Fruit fly (Drosophila melanogaster) whole organism, wandering third instar larva: ENCODE measurements around the gene trr.

ENCODE experiments used
- Abd-B ChIP-seq: fragments of >200 bp; optimal IDR thresholded peaks from 2 replicates; lab custom pipeline; 2017; ENCODE audit warnings: missing biosample characterization, missing genetic modification characterization
- CG32264 ChIP-seq: fragments of 200-800 bp; sonication (Bioruptor generic); optimal IDR thresholded peaks from 2 replicates; lab custom pipeline; 2016; ENCODE audit warnings: missing biosample characterization, missing genetic modification characterization
- CG9705 ChIP-seq: fragments of 200-800 bp; sonication (Bioruptor generic); optimal IDR thresholded peaks from 2 replicates; lab custom pipeline; 2018; ENCODE audit warnings: missing biosample characterization, mild to moderate bottlenecking, missing genetic modification characterization
- CrebA ChIP-seq: fragments of 200-800 bp; sonication (Bioruptor generic); optimal IDR thresholded peaks from 2 replicates; lab custom pipeline; 2016; ENCODE audit warnings: missing biosample characterization, mild to moderate bottlenecking, missing genetic modification characterization, borderline replicate concordance
- Dfd ChIP-seq: fragments of >200 bp; optimal IDR thresholded peaks from 2 replicates; lab custom pipeline; 2017; ENCODE audit warnings: missing biosample characterization, missing genetic modification characterization
- GATAd ChIP-seq: sonication (Bioruptor generic); optimal IDR thresholded peaks from 2 replicates; lab custom pipeline; 2016; ENCODE audit warnings: missing biosample characterization, missing genetic modification characterization
- HLH106 ChIP-seq: fragments of 200-800 bp; optimal IDR thresholded peaks from 3 replicates; lab custom pipeline; 2019; ENCODE audit warnings: missing biosample characterization, mild to moderate bottlenecking, missing genetic modification characterization, moderate library complexity
- Hnf4 ChIP-seq: fragments of 200-800 bp; sonication (Bioruptor generic); optimal IDR thresholded peaks from 2 replicates; lab custom pipeline; 2016; ENCODE audit warnings: missing biosample characterization, mild to moderate bottlenecking, missing genetic modification characterization
- Hr78 ChIP-seq: fragments of >200 bp; optimal IDR thresholded peaks from 2 replicates; lab custom pipeline; 2017; ENCODE audit warnings: missing biosample characterization, missing genetic modification characterization
- Hr83 ChIP-seq: fragments of 200-300 bp; sonication (Bioruptor generic); optimal IDR thresholded peaks from 2 replicates; lab custom pipeline; 2016; ENCODE audit warnings: missing biosample characterization, mild to moderate bottlenecking, missing genetic modification characterization, moderate library complexity; ENCODE audit not compliant: poor library complexity, severe bottlenecking
- Jra ChIP-seq: sonication (Bioruptor generic); optimal IDR thresholded peaks from 2 replicates; lab custom pipeline; 2016; ENCODE audit warnings: missing biosample characterization, missing genetic modification characterization
- Mio ChIP-seq: sonication (Bioruptor generic); optimal IDR thresholded peaks from 2 replicates; lab custom pipeline; 2016; ENCODE audit warnings: missing biosample characterization, missing genetic modification characterization
- N ChIP-seq: fragments of >200 bp; optimal IDR thresholded peaks from 2 replicates; lab custom pipeline; 2018; ENCODE audit warnings: missing biosample characterization, missing external identifiers, missing genetic modification characterization
- OdsH ChIP-seq: fragments of 200-800 bp; sonication (Bioruptor generic); optimal IDR thresholded peaks from 2 replicates; lab custom pipeline; 2016; ENCODE audit warnings: missing biosample characterization, mild to moderate bottlenecking, missing genetic modification characterization
- Rel ChIP-seq, 2 experiments: fragments of 200-800 bp; sonication (Bioruptor generic) in 1 of 2; optimal IDR thresholded peaks; 2 replicates in 1 of 2; 3 replicates in 1 of 2; lab custom pipeline; 2016 to 2019; ENCODE audit warnings: mild to moderate bottlenecking in 2 of 2, missing biosample characterization in 2 of 2, missing genetic modification characterization in 2 of 2, moderate library complexity in 1 of 2
- Sp1 ChIP-seq: fragments of 200-800 bp; sonication (Bioruptor generic); optimal IDR thresholded peaks from 3 replicates; lab custom pipeline; 2019; ENCODE audit warnings: missing biosample characterization, mild to moderate bottlenecking, missing genetic modification characterization, moderate library complexity
- Vsx2 ChIP-seq: fragments of 200-300, 225-300 bp; sonication (Bioruptor generic); optimal IDR thresholded peaks from 2 replicates; lab custom pipeline; 2018; ENCODE audit warnings: missing biosample characterization, missing genetic modification characterization; ENCODE audit not compliant: partially characterized antibody
- br ChIP-seq: fragments of 200-800 bp; sonication (Bioruptor generic); optimal IDR thresholded peaks from 2 replicates; lab custom pipeline; 2016; ENCODE audit warnings: missing biosample characterization, missing genetic modification characterization
- brk ChIP-seq: fragments of 200-800 bp; sonication (Bioruptor generic); optimal IDR thresholded peaks from 2 replicates; lab custom pipeline; 2016; ENCODE audit warnings: missing biosample characterization, mild to moderate bottlenecking, missing genetic modification characterization
- ey ChIP-seq: fragments of 200-800 bp; sonication (Bioruptor generic); optimal IDR thresholded peaks from 2 replicates; lab custom pipeline; 2016; ENCODE audit warnings: missing biosample characterization, missing genetic modification characterization
- foxo ChIP-seq, 2 experiments: fragments of 200-800 bp; sonication (Bioruptor generic); optimal IDR thresholded peaks; 2 replicates in 1 of 2; 3 replicates in 1 of 2; lab custom pipeline; 2016 to 2017; ENCODE audit warnings: missing biosample characterization in 2 of 2, missing genetic modification characterization in 2 of 2
- fru ChIP-seq: fragments of 200-800 bp; sonication (Bioruptor generic); optimal IDR thresholded peaks from 3 replicates; lab custom pipeline; 2016; ENCODE audit warnings: missing biosample characterization, mild to moderate bottlenecking, missing genetic modification characterization
- h ChIP-seq: fragments of 200-800 bp; sonication (Bioruptor generic); optimal IDR thresholded peaks from 3 replicates; lab custom pipeline; 2016; ENCODE audit warnings: missing biosample characterization, mild to moderate bottlenecking, missing genetic modification characterization
- jim ChIP-seq: fragments of 175-275, 200-325 bp; sonication (Bioruptor generic); optimal IDR thresholded peaks from 2 replicates; lab custom pipeline; 2016; ENCODE audit warnings: missing biosample characterization, mild to moderate bottlenecking, missing genetic modification characterization
- lola ChIP-seq: fragments of >200 bp; optimal IDR thresholded peaks from 2 replicates; lab custom pipeline; 2017; ENCODE audit warnings: missing biosample characterization, missing genetic modification characterization
- pan ChIP-seq: fragments of >200 bp; optimal IDR thresholded peaks from 2 replicates; lab custom pipeline; 2017
- psq ChIP-seq: fragments of 200-800 bp; sonication (Bioruptor generic); optimal IDR thresholded peaks from 3 replicates; lab custom pipeline; 2017; ENCODE audit warnings: missing biosample characterization, mild to moderate bottlenecking, missing genetic modification characterization, moderate library complexity
- rgr ChIP-seq: fragments of 200-800 bp; sonication (Bioruptor generic); optimal IDR thresholded peaks from 3 replicates; lab custom pipeline; 2016; ENCODE audit warnings: missing biosample characterization, mild to moderate bottlenecking, missing genetic modification characterization
- sage ChIP-seq: fragments of 200-800 bp; sonication (Bioruptor generic); optimal IDR thresholded peaks from 2 replicates; lab custom pipeline; 2016; ENCODE audit warnings: missing biosample characterization, mild to moderate bottlenecking, missing genetic modification characterization
- sv ChIP-seq: fragments of 200-800 bp; sonication (Bioruptor generic); optimal IDR thresholded peaks from 3 replicates; lab custom pipeline; 2016; ENCODE audit warnings: missing biosample characterization, missing genetic modification characterization
- usp ChIP-seq: fragments of >200 bp; optimal IDR thresholded peaks from 2 replicates; lab custom pipeline; 2017; ENCODE audit warnings: missing biosample characterization, missing genetic modification characterization
- woc ChIP-seq: sonication (Bioruptor generic); optimal IDR thresholded peaks from 2 replicates; lab custom pipeline; 2016; ENCODE audit warnings: missing biosample characterization, mild to moderate bottlenecking, missing genetic modification characterization

Gene trr

DNA sequence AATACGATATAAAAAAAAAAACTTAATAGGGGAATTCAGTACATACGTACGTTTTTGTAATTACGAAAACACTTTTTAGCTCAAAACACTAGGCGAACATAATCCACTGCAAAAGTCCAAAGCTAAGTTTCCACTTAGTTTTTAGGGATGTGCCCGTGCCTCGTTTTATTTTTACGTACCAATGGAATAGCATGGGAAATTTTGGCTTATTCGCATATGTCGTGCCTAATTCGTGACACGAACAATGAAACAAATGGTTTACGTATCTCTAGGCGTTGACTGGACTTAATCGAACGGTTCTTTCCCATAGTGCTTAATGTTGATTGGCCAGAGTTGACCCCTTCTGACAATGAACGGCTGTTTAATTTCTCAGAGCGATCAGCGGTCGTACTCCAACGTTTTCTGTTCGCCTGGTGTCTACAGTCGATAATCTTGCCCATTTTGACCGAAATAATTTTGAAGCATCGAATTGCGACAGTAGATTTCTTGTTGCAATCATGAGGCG is 10.1 kb downstream of the trr start, which contains the start of gene CG14818:
TSS of gene CG14818 (minus strand) at position 169 of the 505 bp plus-strand sequence.
- TF ChIP-seq sage (GFP tag; lab: Kevin White, UChicago), result no peak
- no peak for TF ChIP-seq CrebA (GFP tag; lab: Kevin White, UChicago)
- no peak for TF ChIP-seq Vsx2
- TF ChIP-seq usp (GFP tag; lab: Kevin White, UChicago), result no peak
- TF ChIP-seq OdsH (GFP tag; lab: Kevin White, UChicago), result peak; percentile 14
- TF ChIP-seq fru (GFP tag; lab: Kevin White, UChicago), result peak; percentile 46
- no peak for TF ChIP-seq N (GFP tag; lab: Kevin White, UChicago)
- peak; percentile 15 for TF ChIP-seq psq
- TF ChIP-seq ey (GFP tag; lab: Kevin White, UChicago), result peak; percentile 59
- peak in 1 of 2 experiments; percentile 67 for TF ChIP-seq foxo (GFP tag; optimal IDR thresholded peaks at IDR 0.05; lab: Kevin White, UChicago)
- TF ChIP-seq pan (lab: Kevin White, UChicago), result no peak
- peak; percentile 66 for TF ChIP-seq h
- TF ChIP-seq Rel (GFP tag; optimal IDR thresholded peaks at IDR 0.05; lab: Kevin White, UChicago), result no peak
- peak; percentile 58 for TF ChIP-seq Rel (tag; optimal IDR thresholded peaks at IDR 0.05; lab: Kevin White, UChicago)
- peak; percentile 47 for TF ChIP-seq sv (GFP tag; lab: Kevin White, UChicago)
- TF ChIP-seq GATAd (GFP tag; lab: Kevin White, UChicago), result no peak
- TF ChIP-seq rgr (GFP tag; lab: Kevin White, UChicago), result peak; percentile 66
- TF ChIP-seq Sp1 (GFP tag; lab: Kevin White, UChicago), result peak; percentile 56
- peak; percentile 45 for TF ChIP-seq CG9705 (GFP tag; lab: Kevin White, UChicago)
- no peak for TF ChIP-seq Abd-B (GFP tag; lab: Kevin White, UChicago)
- no peak for TF ChIP-seq Jra (GFP tag; lab: Kevin White, UChicago)
- no peak for TF ChIP-seq Hr78
- peak; percentile 30 for TF ChIP-seq br
- no peak for TF ChIP-seq Hr83
- no peak for TF ChIP-seq Mio (GFP tag; lab: Kevin White, UChicago)
- TF ChIP-seq HLH106 (tag; lab: Kevin White, UChicago), result peak; percentile 61
- no peak for TF ChIP-seq lola (GFP tag; lab: Kevin White, UChicago)

DNA sequence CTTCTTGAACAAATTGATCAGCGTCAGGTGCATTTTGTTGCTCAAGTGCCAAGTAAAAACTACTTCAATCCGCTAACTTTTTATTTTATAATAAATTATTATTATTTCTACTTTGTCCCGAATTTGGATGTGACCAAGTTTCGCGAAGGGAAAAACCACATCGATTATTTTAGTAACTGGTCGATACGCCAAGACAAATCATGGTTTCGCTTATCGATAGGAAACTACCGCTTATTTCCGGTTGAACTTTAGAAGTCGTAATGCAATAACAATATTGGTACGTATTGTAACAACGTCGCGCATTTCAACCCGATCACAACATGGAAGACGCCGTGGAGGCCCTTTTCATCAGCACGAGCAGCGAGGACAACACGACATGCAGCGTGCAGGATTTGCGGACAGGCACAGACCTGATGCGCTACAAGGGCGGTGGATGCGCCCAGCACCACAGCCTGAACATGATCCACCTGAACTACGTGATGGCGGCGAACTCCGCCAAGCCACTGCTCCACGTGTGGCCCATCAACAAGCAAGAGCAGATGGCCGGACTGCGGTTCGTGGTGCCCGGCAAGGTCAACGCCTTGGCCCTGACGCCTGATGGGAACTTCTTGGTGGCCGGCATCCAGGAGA is 12.5 kb downstream of the trr start, which contains the start of the genes CG14817 and CG14805:
TSS of gene CG14817 (minus strand) at position 164 of the 630 bp plus-strand sequence.
TSS of gene CG14805 (plus strand) at position 211 of the 630 bp plus-strand sequence.
- TF ChIP-seq OdsH (GFP tag; lab: Kevin White, UChicago), result peak; percentile 55
- TF ChIP-seq brk (GFP tag; lab: Kevin White, UChicago), result no peak
- TF ChIP-seq Dfd, result no peak
- TF ChIP-seq rgr (GFP tag; lab: Kevin White, UChicago), result peak; percentile 82
- TF ChIP-seq Rel (GFP tag; optimal IDR thresholded peaks at IDR 0.05; lab: Kevin White, UChicago), result peak; percentile 23
- peak; percentile 62 for TF ChIP-seq Rel (tag; optimal IDR thresholded peaks at IDR 0.05; lab: Kevin White, UChicago)
- no peak for TF ChIP-seq woc (GFP tag; lab: Kevin White, UChicago)
- peak; percentile 61 for TF ChIP-seq HLH106 (tag; lab: Kevin White, UChicago)
- TF ChIP-seq CG9705 (GFP tag; lab: Kevin White, UChicago), result peak; percentile 66
- TF ChIP-seq jim (GFP tag; lab: Kevin White, UChicago), result no peak
- peak in 1 of 2 experiments; percentile 39 for TF ChIP-seq foxo (GFP tag; optimal IDR thresholded peaks at IDR 0.05; lab: Kevin White, UChicago)
- TF ChIP-seq Sp1 (GFP tag; lab: Kevin White, UChicago), result peak; percentile 82
- TF ChIP-seq fru (GFP tag; lab: Kevin White, UChicago), result no peak
- TF ChIP-seq Jra (GFP tag; lab: Kevin White, UChicago), result no peak
- TF ChIP-seq Hr83, result peak; percentile 15
- no peak for TF ChIP-seq CG32264 (GFP tag; lab: Kevin White, UChicago)

DNA sequence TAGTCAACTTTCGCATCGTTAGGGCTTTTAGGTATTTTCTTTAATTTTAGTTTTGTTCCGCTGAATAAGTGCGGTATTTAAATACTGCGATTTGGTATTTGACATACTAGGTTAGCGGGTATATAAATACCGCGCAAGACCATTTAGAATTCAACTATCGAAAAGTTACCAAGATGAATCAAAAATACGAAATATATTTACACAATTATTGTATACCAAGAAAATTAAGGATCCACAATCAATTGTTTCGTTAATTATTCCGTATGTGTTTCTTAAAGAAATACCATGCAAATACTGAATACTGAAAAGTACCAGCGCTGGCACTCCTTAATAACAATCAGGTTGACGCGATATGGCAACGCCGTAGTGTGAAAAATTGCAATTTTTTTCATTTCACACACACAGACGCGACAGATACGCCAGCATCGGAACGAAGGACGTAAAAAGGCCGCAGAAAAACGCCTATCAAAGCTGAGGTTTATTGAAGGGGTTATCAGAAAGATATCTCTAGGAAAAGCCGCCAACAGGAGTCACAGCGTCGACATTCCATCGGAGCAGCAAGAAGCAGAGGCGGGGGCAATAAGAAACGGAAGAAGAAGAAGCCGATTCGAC is 16.1 kb downstream of the trr start, which contains the start of the genes Pgam5 and Vps26:
TSS of gene Pgam5 (minus strand) at position 51 of the 612 bp plus-strand sequence.
TSS of gene Vps26 (plus strand) at position 339 of the 612 bp plus-strand sequence.
- TF ChIP-seq psq (no peak), OdsH (GFP tag; lab: Kevin White, UChicago) (no peak), Rel (GFP tag; optimal IDR thresholded peaks at IDR 0.05; lab: Kevin White, UChicago) (no peak), Rel (tag; optimal IDR thresholded peaks at IDR 0.05; lab: Kevin White, UChicago) (no peak), Hnf4 (GFP tag; lab: Kevin White, UChicago) (no peak), Sp1 (GFP tag; lab: Kevin White, UChicago) (peak; percentile 15)
